Worm (Caenorhabditis elegans) whole organism, young adult: ENCODE data around the gene Y77E11A.23.
"Not testable (repeated sequence)": the region's sequence is repeated elsewhere in the genome, so short reads cannot be mapped to it uniquely, and the experiment has no call there.

Experiments
- C17E4.6 ChIP-seq: fragments of 200-800 bp; sonication (Bioruptor generic); IDR thresholded peaks from 2 replicates; pipeline ENCODE4 v1.3.6; 2022; ENCODE audit warnings: missing genetic modification reagents, missing genetic modification characterization, missing compliant biosample characterization
- F23B12.7 ChIP-seq: sonication (generic microtip); optimal IDR thresholded peaks from 2 replicates; lab custom pipeline; 2017; ENCODE audit warnings: missing genetic modification characterization, mild to moderate bottlenecking, missing compliant biosample characterization, antibody characterized with exemption, moderate library complexity; ENCODE audit not compliant: insufficient read depth
- F33H1.4 ChIP-seq: fragments of 200-800 bp; sonication (Bioruptor generic); IDR thresholded peaks from 2 replicates; pipeline ENCODE4 v1.3.6; 2022; ENCODE audit warnings: missing genetic modification reagents, missing genetic modification characterization, missing compliant biosample characterization
- T07F8.4 ChIP-seq: sonication (generic microtip); optimal IDR thresholded peaks from 2 replicates; lab custom pipeline; 2016; ENCODE audit warnings: mild to moderate bottlenecking, missing genetic modification characterization, moderate library complexity, missing compliant biosample characterization
- Y79H2A.3 ChIP-seq: fragments of 200-800 bp; sonication (Bioruptor generic); conservative IDR thresholded peaks from 2 replicates; pipeline ENCODE4 v1.3.6; 2022; ENCODE audit warnings: missing genetic modification reagents, missing genetic modification characterization, missing compliant biosample characterization
- Y95B8A.8 ChIP-seq: fragments of 200-800 bp; sonication (Bioruptor generic); IDR thresholded peaks from 2 replicates; pipeline ENCODE4 v1.3.6; 2022; ENCODE audit warnings: missing genetic modification reagents, missing genetic modification characterization, missing compliant biosample characterization
- cebp-1 ChIP-seq, 2 experiments: fragments of 200-800 bp in 1 of 2; sonication (Bioruptor generic) in 1 of 2; sonication (generic microtip) in 1 of 2; IDR thresholded peaks in 1 of 2; optimal IDR thresholded peaks in 1 of 2; 2 replicates each; pipeline versions ENCODE4 v1.3.6 to Lab custom; 2017 to 2022; ENCODE audit warnings: missing compliant biosample characterization in 2 of 2, missing genetic modification characterization in 2 of 2, mild to moderate bottlenecking in 1 of 2, missing genetic modification reagents in 1 of 2, moderate library complexity in 1 of 2
- chd-7 ChIP-seq: sonication (generic microtip); optimal IDR thresholded peaks from 2 replicates; lab custom pipeline; 2016; ENCODE audit warnings: mild to moderate bottlenecking, missing genetic modification characterization, moderate library complexity, missing compliant biosample characterization
- dpff-1 ChIP-seq: sonication (generic microtip); optimal IDR thresholded peaks from 2 replicates; lab custom pipeline; 2017; ENCODE audit warnings: mild to moderate bottlenecking, missing genetic modification characterization, missing compliant biosample characterization
- egl-44 ChIP-seq: fragments of 200-800 bp; sonication (Bioruptor generic); IDR thresholded peaks from 2 replicates; pipeline ENCODE4 v1.3.6; 2022; ENCODE audit warnings: missing genetic modification reagents, missing genetic modification characterization, missing compliant biosample characterization
- ets-4 ChIP-seq: fragments of 200-800 bp; sonication (Bioruptor generic); optimal IDR thresholded peaks from 2 replicates; lab custom pipeline; 2018; ENCODE audit warnings: mild to moderate bottlenecking, missing genetic modification characterization, missing compliant biosample characterization
- hmg-1.2 ChIP-seq: fragments of 200-800 bp; sonication (Bioruptor generic); IDR thresholded peaks from 2 replicates; pipeline ENCODE4 v1.3.6; 2022; ENCODE audit warnings: missing genetic modification reagents, missing genetic modification characterization, missing compliant biosample characterization
- lin-26 ChIP-seq: fragments of 200-800 bp; sonication (Bioruptor generic); IDR thresholded peaks from 2 replicates; pipeline ENCODE4 v1.3.6; 2022; ENCODE audit warnings: missing genetic modification reagents, missing genetic modification characterization, missing compliant biosample characterization
- lin-40 ChIP-seq: sonication (generic microtip); optimal IDR thresholded peaks from 2 replicates; lab custom pipeline; 2016; ENCODE audit warnings: missing genetic modification characterization, mild to moderate bottlenecking, missing compliant biosample characterization, missing genotype, missing genetic modification reagents
- lin-54 ChIP-seq: fragments of 200-800 bp; sonication (Bioruptor generic); optimal IDR thresholded peaks from 2 replicates; lab custom pipeline; 2018; ENCODE audit warnings: mild to moderate bottlenecking, missing genetic modification characterization, missing compliant biosample characterization
- lsy-27 ChIP-seq: sonication (generic microtip); optimal IDR thresholded peaks from 2 replicates; lab custom pipeline; 2017; ENCODE audit warnings: missing genetic modification characterization, mild to moderate bottlenecking, missing compliant biosample characterization, antibody characterized with exemption, missing genotype, borderline replicate concordance; ENCODE audit not compliant: insufficient read depth
- madf-6 ChIP-seq: fragments of 200-800 bp; sonication (Bioruptor generic); IDR thresholded peaks from 2 replicates; pipeline ENCODE4 v1.3.6; 2022; ENCODE audit warnings: missing genetic modification reagents, missing genetic modification characterization, missing compliant biosample characterization
- mcd-1 ChIP-seq: fragments of 200-800 bp; sonication (Bioruptor generic); IDR thresholded peaks from 2 replicates; pipeline ENCODE4 v1.3.6; 2022; ENCODE audit warnings: missing genetic modification reagents, missing genetic modification characterization, missing compliant biosample characterization
- mxl-1 ChIP-seq: sonication (generic microtip); optimal IDR thresholded peaks from 2 replicates; lab custom pipeline; 2016; ENCODE audit warnings: missing genetic modification characterization, missing compliant biosample characterization
- nfya-2 ChIP-seq: fragments of 200-800 bp; sonication (Bioruptor generic); IDR thresholded peaks from 2 replicates; pipeline ENCODE4 v1.3.6; 2022; ENCODE audit warnings: missing genetic modification reagents, missing genetic modification characterization, missing compliant biosample characterization
- nhr-120 ChIP-seq: fragments of 200-800 bp; sonication (Bioruptor generic); IDR thresholded peaks from 2 replicates; pipeline ENCODE4 v1.3.6; 2022; ENCODE audit warnings: missing genetic modification characterization, missing compliant biosample characterization
- pbrm-1 ChIP-seq: fragments of 200-800 bp; sonication (Bioruptor generic); IDR thresholded peaks from 2 replicates; pipeline ENCODE4 v1.3.6; 2022; ENCODE audit warnings: missing genetic modification reagents, missing genetic modification characterization, missing compliant biosample characterization
- rpc-1 ChIP-seq, 2 experiments: fragments of 150-350 bp in 1 of 2; sonication (generic microtip) in 1 of 2; optimal IDR thresholded peaks; 2 replicates each; lab custom pipeline; 2014 to 2018; ENCODE audit warnings: missing biosample characterization in 1 of 2, missing genetic modification characterization in 1 of 2, missing genetic modification reagents in 1 of 2, missing genotype in 1 of 2
- snpc-1.3 ChIP-seq: sonication (generic microtip); optimal IDR thresholded peaks from 2 replicates; lab custom pipeline; 2017; ENCODE audit warnings: missing genetic modification characterization, mild to moderate bottlenecking, missing compliant biosample characterization, antibody characterized with exemption, moderate library complexity, missing genotype, missing genetic modification reagents; ENCODE audit not compliant: insufficient read depth
- somi-1 ChIP-seq: fragments of 200-800 bp; sonication (Bioruptor generic); optimal IDR thresholded peaks from 2 replicates; lab custom pipeline; 2018; ENCODE audit warnings: mild to moderate bottlenecking, missing genetic modification characterization, missing compliant biosample characterization
- sptf-2 ChIP-seq: fragments of 200-800 bp; sonication (Bioruptor generic); optimal IDR thresholded peaks from 2 replicates; lab custom pipeline; 2018; ENCODE audit warnings: mild to moderate bottlenecking, missing genetic modification characterization, missing compliant biosample characterization
- zfh-2 ChIP-seq: fragments of 200-800 bp; sonication (Bioruptor generic); conservative IDR thresholded peaks from 2 replicates; pipeline ENCODE4 v1.3.6; 2022; ENCODE audit warnings: missing genetic modification reagents, missing genetic modification characterization, missing compliant biosample characterization
- ztf-18 ChIP-seq: sonication (generic microtip); optimal IDR thresholded peaks from 2 replicates; lab custom pipeline; 2016; ENCODE audit warnings: missing genotype, mild to moderate bottlenecking, missing genetic modification characterization, missing compliant biosample characterization
- ztf-26 ChIP-seq: sonication (generic microtip); optimal IDR thresholded peaks from 2 replicates; lab custom pipeline; 2017; ENCODE audit warnings: missing genetic modification characterization, missing compliant biosample characterization

Gene Y77E11A.23

DNA sequence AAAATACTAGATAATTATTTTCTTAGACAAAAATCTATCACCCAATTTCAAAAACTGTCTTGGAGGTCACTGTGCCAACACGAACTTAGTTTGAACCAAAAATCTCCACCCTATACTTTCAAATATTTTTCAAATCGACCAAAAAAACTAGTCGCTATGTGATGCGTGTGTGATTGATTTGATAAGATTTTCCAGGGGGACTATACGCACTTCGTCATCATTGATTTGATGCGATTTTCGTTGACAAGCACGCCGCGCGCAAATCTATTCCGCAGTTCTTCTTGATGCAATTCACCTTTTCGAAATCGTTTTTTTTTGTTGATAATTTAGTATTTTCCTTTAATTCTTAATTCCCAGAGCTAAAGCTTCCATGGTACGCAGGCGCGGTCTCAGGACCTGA is 23.3 kb upstream of the Y77E11A.23 start:
- TF ChIP-seq nfya-2 (GFP tag; lab: Robert Waterston, UW) (no peak), C17E4.6 (GFP tag; lab: Robert Waterston, UW) (no peak), lin-40 (no peak), Y79H2A.3 (GFP tag; lab: Robert Waterston, UW) (no peak), ztf-18 (tag; lab: Kevin White, UChicago) (no peak), sptf-2 (GFP tag; lab: Kevin White, UChicago) (no peak), lsy-27 (tag; lab: Kevin White, UChicago) (no peak), snpc-1.3 (tag; lab: Kevin White, UChicago) (no peak), F33H1.4 (GFP tag; lab: Robert Waterston, UW) (no peak), F23B12.7 (tag; lab: Kevin White, UChicago) (no peak), chd-7 (tag; lab: Kevin White, UChicago) (no peak), lin-26 (GFP tag; lab: Robert Waterston, UW) (no peak), nhr-120 (GFP tag; lab: Robert Waterston, UW) (no peak), dpff-1 (tag; lab: Kevin White, UChicago) (no peak), somi-1 (no peak)

DNA sequence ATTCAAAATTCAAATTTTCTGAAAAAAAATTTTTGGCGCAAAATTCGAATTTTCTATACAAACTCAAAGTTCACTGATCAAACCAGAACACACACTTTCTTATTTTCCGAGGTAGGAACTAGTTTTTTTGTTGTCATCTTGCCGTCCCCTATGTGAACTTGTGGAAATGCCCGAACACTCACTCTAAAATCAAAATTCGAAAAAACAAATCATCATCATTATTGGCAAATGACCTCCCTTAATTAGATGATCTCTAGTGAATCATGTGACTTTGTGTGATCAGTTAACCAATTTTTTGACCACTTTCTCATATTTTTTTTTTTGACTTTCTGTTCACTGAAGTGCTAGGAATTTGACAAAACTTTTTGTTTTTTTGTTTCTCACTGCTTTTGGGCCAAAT is 22.3 kb upstream of the Y77E11A.23 start:
- TF ChIP-seq ztf-26 (tag; lab: Kevin White, UChicago) (peak; percentile 12), mxl-1 (tag; lab: Kevin White, UChicago) (no peak)

DNA sequence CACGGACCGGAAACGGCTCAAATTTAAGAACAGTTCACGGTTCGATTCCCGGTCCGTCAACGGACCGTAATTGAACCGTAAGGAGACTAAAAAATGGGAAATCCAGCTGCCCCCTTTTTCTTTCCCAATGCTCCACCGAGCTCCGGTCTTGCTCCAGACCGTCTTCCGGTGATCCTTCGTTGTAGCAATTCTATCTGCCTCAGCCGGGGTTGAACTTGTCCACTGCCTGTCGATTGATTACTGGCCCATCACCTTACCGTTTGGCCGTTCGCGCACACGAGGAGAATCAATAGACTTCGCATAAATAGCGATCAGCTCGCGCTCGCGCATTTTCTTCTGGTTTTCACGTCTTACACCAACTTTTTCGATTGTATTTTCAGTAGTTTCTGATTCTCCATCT is 18.4 kb upstream of the Y77E11A.23 start:
- TF ChIP-seq madf-6 (GFP tag; lab: Robert Waterston, UW) (peak; percentile 42; the same call in 1 of the 2 replicates), rpc-1 (tag; optimal IDR thresholded peaks at IDR 0.05; lab: Kevin White, UChicago) (peak; percentile 21), lin-26 (GFP tag; lab: Robert Waterston, UW) (peak; percentile 79), egl-44 (GFP tag; lab: Robert Waterston, UW) (peak; percentile 69), mcd-1 (GFP tag; lab: Robert Waterston, UW) (peak; percentile 27; the same call in 1 of the 2 replicates), hmg-1.2 (GFP tag; lab: Robert Waterston, UW) (peak; percentile 29; the same call in 1 of the 2 replicates), pbrm-1 (0 out of 2 replicates have a peak, but pooled peaks have one; percentile 31)
- not testable (repeated sequence) for TF ChIP-seq rpc-1 (optimal IDR thresholded peaks at IDR 0.05; lab: Kevin White, UChicago)
- TF ChIP-seq, all 124 proteins: peak for 7; not testable (repeated sequence) for 117

DNA sequence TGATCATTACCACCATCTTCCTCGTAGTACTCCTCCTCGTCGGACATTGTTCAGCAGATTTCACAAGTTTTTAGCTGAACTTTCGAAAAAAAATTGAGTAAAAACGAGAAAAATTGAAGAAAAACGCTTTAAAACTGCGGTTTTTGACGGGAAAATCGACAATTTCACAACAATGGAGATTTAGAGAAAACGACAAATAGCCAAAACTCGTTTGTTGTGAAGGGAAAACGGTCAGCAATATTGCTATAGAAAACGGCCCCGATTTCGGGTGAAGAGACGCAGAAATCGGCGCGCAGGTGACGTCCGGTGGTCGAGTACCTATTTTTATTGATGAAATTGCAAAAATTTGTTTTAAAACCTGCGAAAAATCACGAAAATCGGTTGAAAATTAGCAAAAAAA is 15.8 kb upstream of the Y77E11A.23 start, which contains the start of gene clp-7:
Gene clp-7, minus strand, starts transcription at position 47 of the 400 bp plus-strand sequence.
- TF ChIP-seq cebp-1 (GFP tag; IDR thresholded peaks at IDR 0.05; lab: Robert Waterston, UW) (0 out of 2 replicates have a peak, but pooled peaks have one; percentile 20), cebp-1 (tag; optimal IDR thresholded peaks at IDR 0.05; lab: Kevin White, UChicago) (peak; percentile 75), T07F8.4 (tag; lab: Kevin White, UChicago) (no peak)

DNA sequence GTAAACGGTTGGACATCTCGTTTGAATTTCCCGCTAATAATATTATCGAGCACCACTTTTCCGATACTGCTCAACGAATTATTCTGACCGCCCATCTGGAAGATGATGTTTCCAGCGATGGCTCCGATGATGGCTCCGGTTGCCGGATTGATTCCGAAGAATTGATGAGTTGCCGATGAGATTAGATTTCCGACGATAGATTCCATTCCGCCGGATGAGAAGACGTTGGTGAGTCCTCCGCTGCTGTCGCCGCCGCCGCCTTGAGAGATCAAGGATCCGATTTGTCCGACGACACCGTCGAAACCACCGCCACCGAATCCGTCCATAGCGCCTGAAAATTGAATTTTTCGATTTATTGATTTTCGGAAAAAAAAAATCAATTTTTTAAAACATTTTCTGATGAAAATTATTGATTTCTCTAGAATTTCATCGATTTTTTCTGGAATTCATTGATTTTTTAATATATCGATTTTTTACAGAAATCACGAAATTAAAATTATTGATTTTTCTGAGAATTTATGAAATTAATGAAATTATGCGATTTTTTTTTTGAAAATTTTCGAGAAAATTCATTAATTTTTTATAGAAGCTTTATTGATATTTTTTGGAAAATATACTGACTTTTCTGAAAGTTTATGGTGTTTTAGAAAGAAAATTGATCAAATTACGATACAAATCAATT is 14.0 kb upstream of the Y77E11A.23 start:
- TF ChIP-seq ets-4 (GFP tag; lab: Kevin White, UChicago) (no peak), lin-54 (no peak), zfh-2 (GFP tag; lab: Robert Waterston, UW) (peak; percentile 52), Y95B8A.8 (GFP tag; lab: Robert Waterston, UW) (no peak)
